Fruit fly (Drosophila melanogaster): ENCODE results near the gene mtg.

Gene mtg

dm6 chr3R:8250166-8250733 lies at the start of gene mtg:
Gene mtg, plus strand, starts transcription at chr3R:8250497.
- TF ChIP-seq CTCF (optimal IDR thresholded peaks at IDR 0.05): no peak
- TF ChIP-seq CG8478 (optimal IDR thresholded peaks at IDR 0.05): no peak

DNA sequence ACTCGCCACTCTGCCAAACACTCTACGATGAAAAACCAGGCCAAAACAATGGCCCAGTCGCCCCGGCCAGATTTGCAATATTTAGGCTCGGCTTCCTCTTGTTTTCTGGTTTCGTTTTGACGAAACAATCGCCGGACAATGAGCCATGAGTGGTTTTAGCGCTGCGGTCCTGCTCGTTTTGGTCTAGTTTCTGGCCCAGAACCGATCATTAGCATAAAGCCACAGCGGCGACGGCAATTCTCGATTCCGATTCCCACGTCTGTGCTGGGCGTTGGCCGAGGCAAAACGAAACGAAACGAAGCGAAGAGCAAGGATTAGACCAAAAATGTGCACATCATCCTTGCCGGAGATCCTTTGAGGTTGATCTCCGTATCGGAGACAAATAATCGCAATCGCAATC lies 46.9 kb upstream of the mtg start:
- no peak for TF ChIP-seq CG8478 (optimal IDR thresholded peaks at IDR 0.05)
- no peak for TF ChIP-seq CTCF (optimal IDR thresholded peaks at IDR 0.05)

DNA sequence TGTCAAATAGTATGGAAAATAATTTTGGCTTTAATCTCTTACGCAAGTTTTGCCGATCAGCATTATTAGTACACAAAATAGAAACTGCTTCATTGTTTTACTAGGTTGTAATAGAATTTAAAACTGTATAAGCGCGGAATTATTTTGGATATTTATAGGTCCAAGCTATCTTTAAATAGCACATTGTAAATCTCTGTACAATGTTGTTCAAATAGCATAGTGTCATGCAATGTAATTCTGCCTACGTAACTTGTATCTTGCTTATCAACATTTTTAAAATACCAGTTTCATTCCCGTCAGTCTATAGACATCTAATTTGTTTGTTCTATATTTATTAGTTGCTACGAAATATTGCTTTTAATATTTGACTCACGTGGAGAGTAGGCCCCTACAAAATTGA lies 45.6 kb upstream of the mtg start, which contains the start of gene CheA84a:
CheA84a (minus strand) TSS at position 101 of the 400 bp plus-strand sequence.
- TF ChIP-seq CTCF (optimal IDR thresholded peaks at IDR 0.05): no peak
- TF ChIP-seq CG8478 (optimal IDR thresholded peaks at IDR 0.05): no peak

DNA sequence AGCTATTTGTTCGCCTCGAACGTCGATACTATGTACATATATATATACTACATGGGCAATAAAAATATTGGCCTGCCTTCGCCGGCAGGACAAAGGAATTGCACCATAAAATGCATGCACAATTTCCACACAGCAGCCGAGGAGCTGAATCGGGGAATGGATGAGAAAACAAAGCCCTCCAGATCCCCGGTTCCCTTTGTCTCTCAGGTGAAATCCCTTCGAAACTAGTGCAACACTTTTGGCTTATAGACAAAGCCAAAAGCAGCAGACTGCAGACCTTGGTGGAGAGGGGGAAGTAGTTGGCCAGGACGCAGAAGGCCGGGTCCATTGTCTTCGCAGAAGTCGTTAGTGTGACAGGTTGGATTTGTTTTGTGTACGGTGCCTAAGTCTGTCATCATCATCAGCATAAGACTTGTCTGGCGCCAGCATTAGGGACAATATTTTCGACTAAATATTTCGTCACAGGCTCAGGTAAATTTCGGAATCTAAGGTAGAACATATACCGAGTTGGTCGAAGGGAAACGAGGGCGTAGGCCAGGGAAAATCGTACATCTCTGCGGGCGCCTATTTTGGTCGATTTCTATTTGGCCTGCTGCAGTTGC lies 44.9 kb upstream of the mtg start:
- TF ChIP-seq CG8478 (optimal IDR thresholded peaks at IDR 0.05) (no peak), CTCF (optimal IDR thresholded peaks at IDR 0.05) (no peak)

dm6 chr3R:8206019-8206418 lies 44.3 kb upstream of the mtg start:
- TF ChIP-seq CTCF (optimal IDR thresholded peaks at IDR 0.05) (no peak), CG8478 (optimal IDR thresholded peaks at IDR 0.05) (no peak)

dm6 chr3R:8206628-8207275 lies 43.5 kb upstream of the mtg start:
- TF ChIP-seq CG8478 (optimal IDR thresholded peaks at IDR 0.05) (no peak), CTCF (optimal IDR thresholded peaks at IDR 0.05) (no peak)

dm6 chr3R:8207276-8207654 lies 43.0 kb upstream of the mtg start:
- no peak for TF ChIP-seq CG8478 (optimal IDR thresholded peaks at IDR 0.05)

DNA sequence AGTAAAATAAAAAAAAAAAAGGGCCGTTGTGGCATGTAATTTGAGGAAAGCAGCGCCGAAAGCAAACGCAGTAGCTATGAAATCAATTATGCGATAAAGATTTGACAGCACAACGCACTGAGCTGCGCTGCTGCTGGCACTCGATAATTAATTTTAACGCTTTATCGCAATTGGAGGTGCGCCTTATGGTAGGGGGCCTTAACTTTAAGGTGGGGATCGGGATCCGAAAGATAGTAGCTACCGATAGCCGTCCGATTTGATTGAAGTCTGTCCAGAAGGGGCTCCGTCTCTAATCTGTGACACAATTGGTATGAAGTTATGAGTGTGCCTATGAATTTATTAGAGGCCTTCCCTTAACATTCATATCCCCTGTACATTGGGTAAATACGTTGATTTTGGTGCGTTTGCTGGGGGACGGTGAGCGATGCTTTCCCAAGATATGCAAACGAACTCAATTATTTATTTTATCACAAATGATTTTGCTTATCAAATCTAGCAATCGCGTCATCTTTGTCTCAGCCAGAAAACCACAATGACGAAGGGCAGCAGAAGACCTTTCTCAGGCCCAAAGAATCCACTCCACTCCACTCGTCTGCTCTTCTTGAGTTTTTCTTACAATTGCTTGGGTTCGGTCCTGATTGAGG lies 41.8 kb upstream of the mtg start:
- TF ChIP-seq CTCF (optimal IDR thresholded peaks at IDR 0.05) (no peak), CG8478 (optimal IDR thresholded peaks at IDR 0.05) (no peak)

- TF ChIP-seq CG8478 (optimal IDR thresholded peaks at IDR 0.05) (no peak), CTCF (optimal IDR thresholded peaks at IDR 0.05) (no peak)
Measured at dm6 chr3R:8210837-8211488, 39.3 kb upstream of the mtg start.

DNA sequence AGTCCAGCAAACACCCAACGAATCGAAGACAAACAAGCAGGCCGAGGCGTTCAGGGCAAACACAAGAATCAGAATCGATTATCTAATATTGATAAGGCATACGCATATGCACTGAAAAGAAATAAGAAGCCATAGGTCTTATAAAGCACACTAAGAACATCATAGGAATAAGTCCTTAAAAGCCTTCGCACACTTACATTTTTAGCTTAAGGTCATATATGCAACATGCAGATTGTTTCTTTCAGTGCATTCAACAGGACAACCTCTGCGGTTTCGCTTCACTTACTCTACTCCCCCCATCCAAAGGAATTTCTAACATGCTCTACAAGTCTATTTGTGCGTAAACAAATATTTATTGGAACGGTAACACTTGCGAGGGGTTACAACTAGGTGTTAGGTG lies 37.7 kb upstream of the mtg start:
- TF ChIP-seq CTCF (optimal IDR thresholded peaks at IDR 0.05) (no peak), CG8478 (optimal IDR thresholded peaks at IDR 0.05) (no peak)

DNA sequence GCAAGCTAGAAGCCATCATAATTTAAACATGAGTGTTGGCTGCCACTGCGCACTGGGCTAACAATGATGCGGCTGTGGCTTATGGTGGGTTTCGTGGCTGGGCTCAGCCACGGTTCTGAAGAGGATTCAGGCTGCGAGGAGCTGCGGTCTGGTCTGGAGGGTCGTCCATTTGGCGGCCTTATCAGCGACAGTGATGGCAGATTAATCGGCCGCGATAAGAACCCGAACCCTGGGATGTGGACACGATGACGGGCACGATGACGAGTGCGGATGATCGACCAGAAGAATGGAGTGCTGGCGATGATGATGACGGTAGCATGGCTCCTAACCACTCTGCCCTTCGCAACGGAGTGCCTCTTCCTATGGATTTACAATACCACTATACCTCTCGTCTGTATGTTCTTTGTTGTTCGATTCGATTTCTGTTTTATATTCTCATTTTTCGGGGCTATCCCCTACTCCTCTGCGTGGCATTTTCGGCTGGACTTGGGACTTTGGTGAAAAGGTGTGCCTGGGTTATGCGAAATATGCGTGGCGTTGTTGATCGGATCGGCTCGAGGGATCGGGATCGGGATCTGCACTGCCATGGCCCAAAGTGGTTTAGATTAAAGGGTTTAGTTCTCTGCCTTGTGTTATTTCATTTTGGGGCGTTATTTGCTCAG lies 34.6 kb upstream of the mtg start:
- TF ChIP-seq CG8478 (optimal IDR thresholded peaks at IDR 0.05): no peak
- TF ChIP-seq CTCF (optimal IDR thresholded peaks at IDR 0.05): no peak

dm6 chr3R:8217727-8218126 lies 32.6 kb upstream of the mtg start, which contains the start of gene CG7800:
Gene CG7800, plus strand, starts transcription at chr3R:8217957.
- TF ChIP-seq CTCF (optimal IDR thresholded peaks at IDR 0.05) (no peak), CG8478 (optimal IDR thresholded peaks at IDR 0.05) (no peak)

- TF ChIP-seq CG8478 (optimal IDR thresholded peaks at IDR 0.05) (no peak), CTCF (optimal IDR thresholded peaks at IDR 0.05) (no peak)
Measured at dm6 chr3R:8219891-8220290, 30.4 kb upstream of the mtg start, which contains the start of gene CG18249. Gene CG18249, plus strand, starts transcription at chr3R:8220146.

DNA sequence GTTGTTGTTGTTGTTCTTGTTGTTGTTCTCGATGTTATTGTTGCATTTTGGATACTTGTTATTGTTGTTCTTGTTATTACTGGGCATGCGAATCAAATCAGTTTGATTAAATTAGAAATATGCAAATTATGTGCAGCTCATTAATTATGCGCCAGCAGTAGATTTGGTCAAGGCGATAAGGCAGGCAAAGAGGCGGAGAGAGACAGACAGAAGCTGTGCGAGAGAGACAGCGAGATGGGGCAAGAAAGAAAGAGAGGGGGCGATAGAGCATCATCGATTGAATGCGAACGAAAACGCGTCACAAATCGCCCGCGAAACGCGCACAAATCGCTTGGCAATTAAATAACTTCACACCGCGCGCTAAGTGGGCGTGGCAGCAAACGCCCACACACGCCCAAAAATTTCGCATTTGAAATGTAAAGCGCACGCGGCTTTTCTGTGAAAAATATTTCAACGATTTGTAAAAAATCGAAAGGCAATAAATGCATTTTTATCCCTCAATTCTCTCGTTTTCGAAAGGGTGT lies 27.2 kb upstream of the mtg start:
- TF ChIP-seq CTCF (optimal IDR thresholded peaks at IDR 0.05): no peak
- no peak for TF ChIP-seq CG8478 (optimal IDR thresholded peaks at IDR 0.05)
